Fruit fly (Drosophila melanogaster) whole organism, adult: Measurements from ENCODE around the gene Snx17.

Experiments used
- CG7101 ChIP-seq: fragments of 200-800 bp; sonication (Bioruptor generic); optimal IDR thresholded peaks from 2 replicates; lab custom pipeline; 2018; ENCODE audit warnings: missing biosample characterization, mild to moderate bottlenecking, missing genetic modification characterization, moderate library complexity
- Crg-1 ChIP-seq: fragments of 200-800 bp; sonication (Bioruptor generic); optimal IDR thresholded peaks from 2 replicates; lab custom pipeline; 2016; ENCODE audit warnings: missing biosample characterization, missing genetic modification characterization
- Mnt ChIP-seq: fragments of 200-800 bp; sonication (Bioruptor generic); optimal IDR thresholded peaks from 2 replicates; lab custom pipeline; 2016; ENCODE audit warnings: missing biosample characterization, mild to moderate bottlenecking, missing genetic modification characterization
- bab1 ChIP-seq: fragments of 200-800 bp; sonication (Bioruptor generic); optimal IDR thresholded peaks from 3 replicates; lab custom pipeline; 2019; ENCODE audit warnings: missing biosample characterization, mild to moderate bottlenecking, missing genetic modification characterization, moderate library complexity

DNA sequence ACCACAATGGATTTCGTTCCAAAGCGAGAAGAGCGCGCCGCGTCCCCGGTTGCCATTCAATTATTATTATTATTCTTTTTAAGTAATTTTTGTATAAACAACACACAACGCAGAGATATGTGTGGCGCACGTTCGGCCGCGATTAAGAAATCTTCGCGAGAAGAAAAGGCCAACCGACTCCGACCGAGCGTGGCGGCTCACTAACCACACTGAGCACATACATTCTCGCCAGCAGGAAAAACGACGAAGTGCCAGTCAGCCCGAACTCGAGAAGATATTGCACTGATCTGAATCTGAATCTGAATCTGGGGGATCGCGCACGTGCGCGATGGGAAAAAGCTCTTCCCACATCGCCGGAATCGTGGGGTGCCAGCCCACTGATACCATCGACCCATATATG is 7.8 kb downstream of the Snx17 start, which contains the start of gene Sur:
- no peak for TF ChIP-seq Crg-1 (GFP tag; lab: Kevin White, UChicago)
- TF ChIP-seq Mnt (GFP tag; lab: Kevin White, UChicago), result no peak
- TF ChIP-seq bab1 (GFP tag; lab: Kevin White, UChicago), result no peak
- TF ChIP-seq CG7101 (tag; lab: Kevin White, UChicago), result no peak
